Fruit fly (Drosophila melanogaster): ENCODE results near the gene chm.

- TF ChIP-seq dac (GFP tag; optimal IDR thresholded peaks at IDR 0.05), result no peak
- TF ChIP-seq lz (GFP tag; optimal IDR thresholded peaks at IDR 0.05), result no peak
- TF ChIP-seq vri (GFP tag; optimal IDR thresholded peaks at IDR 0.05), result no peak
- TF ChIP-seq CG7368 (GFP tag; optimal IDR thresholded peaks at IDR 0.05), result no peak
- no peak for TF ChIP-seq OdsH (GFP tag; optimal IDR thresholded peaks at IDR 0.05)
- no peak for TF ChIP-seq fd85E (GFP tag; optimal IDR thresholded peaks at IDR 0.05)
- TF ChIP-seq spab (GFP tag; optimal IDR thresholded peaks at IDR 0.05), result no peak
- TF ChIP-seq fkh (GFP tag; optimal IDR thresholded peaks at IDR 0.05), result no peak
- no peak for TF ChIP-seq Lpt (GFP tag; optimal IDR thresholded peaks at IDR 0.05)
- TF ChIP-seq CG3032 (tag; optimal IDR thresholded peaks at IDR 0.05), result no peak
- no peak for TF ChIP-seq CG11294 (GFP tag; IDR thresholded peaks at IDR 0.05)
- no peak for TF ChIP-seq Eip93F (GFP tag; optimal IDR thresholded peaks at IDR 0.05)
Observed at dm6 chr2L:7397746-7398145, 14.5 kb upstream of the chm start.
